Worm (Caenorhabditis elegans) whole organism, late embryonic: ENCODE measurements around the gene srbc-42.

Source experiments
- K02D7.2 ChIP-seq: sonication (generic microtip); optimal IDR thresholded peaks from 2 replicates; lab custom pipeline; 2017; ENCODE audit warnings: mild to moderate bottlenecking, missing genetic modification characterization, missing compliant biosample characterization
- ama-1 ChIP-seq: fragments of 150-350 bp; optimal IDR thresholded peaks from 2 replicates; lab custom pipeline; 2014
- ceh-18 ChIP-seq: sonication (generic microtip); optimal IDR thresholded peaks from 2 replicates; lab custom pipeline; 2016; ENCODE audit warnings: missing genetic modification characterization, missing compliant biosample characterization
- dmd-4 ChIP-seq: sonication (generic microtip); optimal IDR thresholded peaks from 2 replicates; lab custom pipeline; 2016; ENCODE audit warnings: borderline replicate concordance, missing genetic modification characterization, missing compliant biosample characterization
- elt-2 ChIP-seq: sonication (generic microtip); optimal IDR thresholded peaks from 2 replicates; lab custom pipeline; 2016; ENCODE audit warnings: missing genetic modification reagents, missing genetic modification characterization, missing compliant biosample characterization
- fkh-10 ChIP-seq: fragments of 150-350 bp; optimal IDR thresholded peaks from 2 replicates; lab custom pipeline; 2014; ENCODE audit warnings: missing biosample characterization, missing genetic modification reagents, missing genetic modification characterization
- fkh-6 ChIP-seq: sonication (generic microtip); optimal IDR thresholded peaks from 2 replicates; lab custom pipeline; 2016; ENCODE audit warnings: missing genetic modification characterization, missing compliant biosample characterization
- hlh-30 ChIP-seq: sonication (generic microtip); optimal IDR thresholded peaks from 2 replicates; lab custom pipeline; 2017; ENCODE audit warnings: antibody characterized with exemption, missing genetic modification characterization, missing compliant biosample characterization; ENCODE audit not compliant: insufficient read depth
- hlh-8 ChIP-seq: sonication (generic microtip); optimal IDR thresholded peaks from 2 replicates; lab custom pipeline; 2016; ENCODE audit warnings: missing genotype, missing genetic modification characterization, missing compliant biosample characterization
- nfya-1 ChIP-seq: sonication (generic microtip); optimal IDR thresholded peaks from 2 replicates; lab custom pipeline; 2017; ENCODE audit warnings: missing genetic modification characterization, mild to moderate bottlenecking, missing compliant biosample characterization, antibody characterized with exemption, moderate library complexity
- pag-3 ChIP-seq: sonication (generic microtip); optimal IDR thresholded peaks from 2 replicates; lab custom pipeline; 2016; ENCODE audit warnings: missing compliant biosample characterization, missing genetic modification characterization, borderline replicate concordance
- pha-2 ChIP-seq: sonication (generic microtip); optimal IDR thresholded peaks from 2 replicates; lab custom pipeline; 2017; ENCODE audit warnings: mild to moderate bottlenecking, missing genetic modification characterization, missing compliant biosample characterization
- rnt-1 ChIP-seq: sonication (generic microtip); optimal IDR thresholded peaks from 2 replicates; lab custom pipeline; 2016; ENCODE audit warnings: missing genetic modification characterization, missing compliant biosample characterization
- tbx-2 ChIP-seq: sonication (generic microtip); optimal IDR thresholded peaks from 2 replicates; lab custom pipeline; 2016; ENCODE audit warnings: missing genetic modification characterization, missing compliant biosample characterization

DNA sequence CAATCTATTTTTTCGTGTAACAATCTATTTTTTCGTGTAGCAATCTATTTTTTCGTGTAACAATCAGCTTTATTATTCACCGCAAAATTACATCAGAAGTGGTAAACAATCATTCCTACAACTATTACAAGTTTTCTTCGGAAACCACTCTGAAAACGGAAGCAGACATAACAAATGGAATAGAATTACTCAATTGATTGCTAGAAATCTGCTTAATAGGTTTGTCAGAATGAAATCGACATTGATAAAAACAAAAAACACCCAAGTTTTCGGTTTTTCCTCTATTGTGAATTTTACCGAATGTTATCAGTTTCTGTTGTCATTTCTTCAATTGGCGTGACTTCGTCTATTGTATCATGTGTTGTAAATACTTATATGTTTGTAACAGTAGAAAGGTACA lies 44.2 kb downstream of the srbc-42 start, which contains the start of gene srbc-20:
- TF ChIP-seq elt-2 (tag; lab: Kevin White, UChicago) (no peak), ama-1 (lab: Kevin White, UChicago) (no peak), ceh-18 (tag; lab: Kevin White, UChicago) (no peak), rnt-1 (tag; lab: Kevin White, UChicago) (no peak), fkh-10 (GFP tag; lab: Kevin White, UChicago) (no peak), nfya-1 (tag; lab: Kevin White, UChicago) (no peak), tbx-2 (tag; lab: Kevin White, UChicago) (no peak), fkh-6 (tag; lab: Kevin White, UChicago) (no peak), hlh-30 (no peak), pha-2 (tag; lab: Kevin White, UChicago) (no peak), hlh-8 (tag; lab: Kevin White, UChicago) (no peak), pag-3 (tag; lab: Kevin White, UChicago) (no peak), K02D7.2 (tag; lab: Kevin White, UChicago) (no peak), dmd-4 (tag; lab: Kevin White, UChicago) (no peak)
